Fruit fly (Drosophila melanogaster) whole organism, pupa: Measurements from ENCODE around the gene CG4382.

ENCODE experiments used
- CG10348 ChIP-seq: fragments of 200-800 bp; sonication (Bioruptor generic); IDR thresholded peaks from 2 replicates; pipeline ENCODE4 v1.3.6; 2022; ENCODE audit warnings: missing biosample characterization, missing genetic modification characterization
- CG12605 ChIP-seq: fragments of 200-800 bp; sonication (Bioruptor generic); IDR thresholded peaks from 2 replicates; pipeline ENCODE4 v1.3.6; 2022; ENCODE audit warnings: missing biosample characterization, missing genetic modification characterization
- CG13204 ChIP-seq: fragments of 200-800 bp; sonication (Bioruptor generic); optimal IDR thresholded peaks from 2 replicates; lab custom pipeline; 2018; ENCODE audit warnings: missing biosample characterization, mild to moderate bottlenecking, missing genetic modification characterization, moderate library complexity
- CG14655 ChIP-seq: fragments of 200-800 bp; sonication (Bioruptor generic); optimal IDR thresholded peaks from 3 replicates; lab custom pipeline; 2017; ENCODE audit warnings: mild to moderate bottlenecking, missing biosample characterization, missing genetic modification reagents, missing genetic modification characterization
- CG15710 ChIP-seq: fragments of 200-800 bp; sonication (Bioruptor generic); optimal IDR thresholded peaks from 2 replicates; lab custom pipeline; 2018; ENCODE audit warnings: missing biosample characterization, mild to moderate bottlenecking, missing genetic modification characterization, moderate library complexity
- CG17806 ChIP-seq: fragments of 200-800 bp; sonication (Bioruptor generic); optimal IDR thresholded peaks from 2 replicates; lab custom pipeline; 2018; ENCODE audit warnings: missing biosample characterization, mild to moderate bottlenecking, missing genetic modification characterization, moderate library complexity
- CG32121 ChIP-seq: fragments of 200-800 bp; sonication (Bioruptor generic); IDR thresholded peaks from 2 replicates; pipeline ENCODE4 v1.3.6; 2022; ENCODE audit warnings: missing biosample characterization, missing genetic modification characterization
- CG34367 ChIP-seq: fragments of 200-800 bp; sonication (Bioruptor generic); optimal IDR thresholded peaks from 2 replicates; lab custom pipeline; 2018; ENCODE audit warnings: missing biosample characterization, mild to moderate bottlenecking, missing genetic modification characterization
- CG4496 ChIP-seq: fragments of 200-800 bp; sonication (Bioruptor generic); IDR thresholded peaks from 3 replicates; pipeline ENCODE4 v1.3.6; 2022; ENCODE audit warnings: missing biosample characterization, missing genetic modification characterization
- CG8159 ChIP-seq: fragments of 200-800 bp; sonication (Bioruptor generic); optimal IDR thresholded peaks from 3 replicates; lab custom pipeline; 2018; ENCODE audit warnings: missing biosample characterization, mild to moderate bottlenecking, missing genetic modification characterization, moderate library complexity
- CG8301 ChIP-seq: fragments of 200-800 bp; sonication (Bioruptor generic); optimal IDR thresholded peaks from 2 replicates; lab custom pipeline; 2018; ENCODE audit warnings: missing biosample characterization, mild to moderate bottlenecking, missing genetic modification characterization
- CG9948 ChIP-seq: fragments of 200-800 bp; sonication (Bioruptor generic); optimal IDR thresholded peaks from 2 replicates; lab custom pipeline; 2018; ENCODE audit warnings: missing biosample characterization, mild to moderate bottlenecking, missing genetic modification characterization, moderate library complexity
- D1 ChIP-seq: fragments of 200-800 bp; sonication (Bioruptor generic); optimal IDR thresholded peaks from 2 replicates; lab custom pipeline; 2018; ENCODE audit warnings: missing biosample characterization, mild to moderate bottlenecking, missing genetic modification characterization, moderate library complexity
- EcR ChIP-seq: fragments of 200-800 bp; sonication (Bioruptor generic); optimal IDR thresholded peaks from 3 replicates; lab custom pipeline; 2019; ENCODE audit warnings: missing biosample characterization, missing genetic modification characterization, mild to moderate bottlenecking, moderate library complexity, missing genetic modification reagents
- Ets98B ChIP-seq: fragments of 200-800 bp; sonication (Bioruptor generic); IDR thresholded peaks from 2 replicates; pipeline ENCODE4 v1.3.6; 2022; ENCODE audit warnings: missing biosample characterization, missing genetic modification characterization
- Pif1A ChIP-seq: fragments of 200-800 bp; sonication (Bioruptor generic); optimal IDR thresholded peaks from 3 replicates; lab custom pipeline; 2016; ENCODE audit warnings: missing biosample characterization, missing genetic modification characterization
- Pif1B ChIP-seq: fragments of 200-800 bp; sonication (Bioruptor generic); optimal IDR thresholded peaks from 3 replicates; lab custom pipeline; 2016; ENCODE audit warnings: missing biosample characterization, missing genetic modification characterization
- Snoo ChIP-seq: fragments of 200-800 bp; sonication (Bioruptor generic); optimal IDR thresholded peaks from 3 replicates; lab custom pipeline; 2017; ENCODE audit warnings: missing biosample characterization, mild to moderate bottlenecking, missing genetic modification characterization, inconsistent platforms
- fd96Ca ChIP-seq: fragments of 200-800 bp; sonication (Bioruptor generic); IDR thresholded peaks from 3 replicates; pipeline ENCODE4 v1.3.6; 2022; ENCODE audit warnings: missing biosample characterization, missing genetic modification characterization
- gl ChIP-seq: fragments of 200-800 bp; sonication (Bioruptor generic); optimal IDR thresholded peaks from 2 replicates; lab custom pipeline; 2018; ENCODE audit warnings: missing biosample characterization, mild to moderate bottlenecking, missing genetic modification characterization
- rn ChIP-seq: fragments of 200-800 bp; sonication (Bioruptor generic); IDR thresholded peaks from 2 replicates; pipeline ENCODE4 v1.3.6; 2022; ENCODE audit warnings: missing biosample characterization, missing genetic modification characterization

CG4382 gene

dm6 chr2L:9579538-9579937 lies 21.1 kb downstream of the CG4382 start, which contains the start of gene CG31709:
TSS of gene CG31709 (minus strand) at chr2L:9579638.
- TF ChIP-seq Pif1B (GFP tag; lab: Kevin White, UChicago), result no peak
- no peak for TF ChIP-seq CG12605
- TF ChIP-seq CG17806 (tag; lab: Kevin White, UChicago), result no peak
- TF ChIP-seq Snoo (tag; lab: Kevin White, UChicago), result no peak
- no peak for TF ChIP-seq fd96Ca (GFP tag; lab: Robert Waterston, UW)
- no peak for TF ChIP-seq rn (GFP tag; lab: Robert Waterston, UW)
- TF ChIP-seq CG15710 (tag; lab: Kevin White, UChicago), result no peak

- TF ChIP-seq CG32121 (GFP tag; lab: Robert Waterston, UW) (peak; percentile 88), CG12605 (peak; percentile 95), CG14655 (GFP tag; lab: Kevin White, UChicago) (peak; percentile 95), CG8159 (tag; lab: Kevin White, UChicago) (peak; percentile 80), CG10348 (GFP tag; lab: Robert Waterston, UW) (no peak), CG8301 (tag; lab: Kevin White, UChicago) (peak; percentile 95), EcR (GFP tag; lab: Kevin White, UChicago) (peak; percentile 33), rn (GFP tag; lab: Robert Waterston, UW) (peak; percentile 43; the same call in 1 of the 2 replicates), CG9948 (tag; lab: Kevin White, UChicago) (peak; percentile 68), gl (tag; lab: Kevin White, UChicago) (peak; percentile 99), Pif1B (GFP tag; lab: Kevin White, UChicago) (peak; percentile 91), CG15710 (tag; lab: Kevin White, UChicago) (peak; percentile 68), CG17806 (tag; lab: Kevin White, UChicago) (peak; percentile 75), CG13204 (peak; percentile 99), fd96Ca (GFP tag; lab: Robert Waterston, UW) (peak; percentile 85), Snoo (tag; lab: Kevin White, UChicago) (peak; percentile 93), CG34367 (tag; lab: Kevin White, UChicago) (peak; percentile 87), Ets98B (GFP tag; lab: Robert Waterston, UW) (peak; percentile 92), CG4496 (peak; percentile 96), Pif1A (GFP tag; lab: Kevin White, UChicago) (peak; percentile 95), D1 (tag; lab: Kevin White, UChicago) (peak; percentile 13)
Observed at dm6 chr2L:9576269-9576933, 24.3 kb downstream of the CG4382 start, which contains the start of gene Mtpalpha. TSS of gene Mtpalpha (minus strand) at chr2L:9576769.

dm6 chr2L:9570673-9571193 lies 29.9 kb downstream of the CG4382 start:
- TF ChIP-seq CG17806 (tag; lab: Kevin White, UChicago), result no peak
- peak; percentile 29; the same call in 1 of the 2 replicates for TF ChIP-seq Ets98B (GFP tag; lab: Robert Waterston, UW)
- TF ChIP-seq Pif1A (GFP tag; lab: Kevin White, UChicago), result peak; percentile 35
- 0 out of 3 replicates have a peak, but pooled peaks have one; percentile 21 for TF ChIP-seq CG4496

dm6 chr2L:9569588-9570434 lies 30.9 kb downstream of the CG4382 start:
- peak; percentile 64 for TF ChIP-seq CG10348 (GFP tag; lab: Robert Waterston, UW)
- TF ChIP-seq CG17806 (tag; lab: Kevin White, UChicago), result peak; percentile 95
- peak; percentile 90 for TF ChIP-seq CG32121 (GFP tag; lab: Robert Waterston, UW)
- TF ChIP-seq Pif1B (GFP tag; lab: Kevin White, UChicago), result peak; percentile 97
- TF ChIP-seq CG14655 (GFP tag; lab: Kevin White, UChicago), result peak; percentile 99
- TF ChIP-seq CG15710 (tag; lab: Kevin White, UChicago), result peak; percentile 95
- TF ChIP-seq Pif1A (GFP tag; lab: Kevin White, UChicago), result peak; percentile 95
- peak; percentile 97 for TF ChIP-seq CG8301 (tag; lab: Kevin White, UChicago)
- TF ChIP-seq Snoo (tag; lab: Kevin White, UChicago), result peak; percentile 97
- peak; percentile 28 for TF ChIP-seq EcR (GFP tag; lab: Kevin White, UChicago)
- peak; percentile 85 for TF ChIP-seq Ets98B (GFP tag; lab: Robert Waterston, UW)
- TF ChIP-seq CG12605, result peak; percentile 72
- TF ChIP-seq CG9948 (tag; lab: Kevin White, UChicago), result peak; percentile 98
- TF ChIP-seq fd96Ca (GFP tag; lab: Robert Waterston, UW), result peak; percentile 65; the same call in 2 of the 3 replicates
- TF ChIP-seq CG34367 (tag; lab: Kevin White, UChicago), result peak; percentile 94
- TF ChIP-seq CG13204, result peak; percentile 91
- peak; percentile 55 for TF ChIP-seq rn (GFP tag; lab: Robert Waterston, UW)
- peak; percentile 88 for TF ChIP-seq CG4496
- TF ChIP-seq gl (tag; lab: Kevin White, UChicago), result peak; percentile 85
- TF ChIP-seq D1 (tag; lab: Kevin White, UChicago), result peak; percentile 98
- TF ChIP-seq CG8159 (tag; lab: Kevin White, UChicago), result peak; percentile 97

dm6 chr2L:9569131-9569530 lies 31.5 kb downstream of the CG4382 start:
- TF ChIP-seq CG14655 (GFP tag; lab: Kevin White, UChicago), result no peak
